Worm (Caenorhabditis elegans): Measurements from ENCODE around the gene nhr-35.

DNA sequence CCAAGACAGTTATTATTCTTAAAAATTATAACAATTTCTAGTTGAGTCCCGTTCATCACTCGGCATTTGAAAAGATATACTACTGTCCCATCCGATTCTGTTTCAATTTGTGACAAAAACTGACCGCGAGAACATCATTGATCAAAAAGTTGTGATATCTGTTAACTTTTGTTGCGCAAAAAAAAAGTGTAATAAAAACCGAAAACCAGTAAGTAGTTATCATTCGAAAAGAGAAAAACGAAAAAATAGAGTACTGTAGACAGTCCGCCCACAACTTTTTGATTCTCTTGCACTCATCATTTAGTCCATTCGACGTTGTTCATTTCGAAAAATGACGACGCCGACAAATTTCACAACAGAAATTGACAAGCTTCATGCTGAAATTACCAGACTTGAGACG, 38.6 kb downstream of the nhr-35 start, which contains the start of gene amt-1:
- TF ChIP-seq ama-1 (optimal IDR thresholded peaks at IDR 0.05) (no peak), F13C5.2 (tag; optimal IDR thresholded peaks at IDR 0.05) (no peak)

Measured in whole organism, early embryonic.